Worm (Caenorhabditis elegans) whole organism, L3 larva: Measurements from ENCODE around the gene nas-33.

Experiments
- R02D3.7 ChIP-seq: fragments of 150-350 bp; optimal IDR thresholded peaks from 2 replicates; lab custom pipeline; 2014; ENCODE audit warnings: missing biosample characterization, missing genetic modification characterization
- ZK546.5 ChIP-seq: sonication (generic microtip); optimal IDR thresholded peaks from 2 replicates; lab custom pipeline; 2017; ENCODE audit warnings: missing biosample characterization, missing genetic modification characterization
- ama-1 ChIP-seq: fragments of 150-350 bp; optimal IDR thresholded peaks from 2 replicates; lab custom pipeline; 2018
- ceh-28 ChIP-seq: fragments of 150-350 bp; optimal IDR thresholded peaks from 2 replicates; lab custom pipeline; 2014; ENCODE audit warnings: missing biosample characterization, missing genetic modification reagents, missing genetic modification characterization
- daf-12 ChIP-seq: fragments of 150-350 bp; optimal IDR thresholded peaks from 2 replicates; lab custom pipeline; 2014; ENCODE audit warnings: missing biosample characterization, missing genetic modification reagents, missing genetic modification characterization
- egl-5 ChIP-seq: fragments of 150-350 bp; optimal IDR thresholded peaks from 2 replicates; lab custom pipeline; 2017; ENCODE audit warnings: missing biosample characterization, missing genetic modification reagents, missing genetic modification characterization, inconsistent platforms
- elt-1 ChIP-seq: fragments of 150-350 bp; optimal IDR thresholded peaks from 2 replicates; lab custom pipeline; 2014; ENCODE audit warnings: missing biosample characterization, missing genetic modification characterization
- elt-2 ChIP-seq: sonication (generic microtip); optimal IDR thresholded peaks from 2 replicates; lab custom pipeline; 2016; ENCODE audit warnings: missing genetic modification reagents, mild to moderate bottlenecking, missing genetic modification characterization, missing compliant biosample characterization
- elt-3 ChIP-seq, 3 experiments: fragments of 150-350 bp in 1 of 3; sonication (generic microtip) in 2 of 3; optimal IDR thresholded peaks; 2 replicates in 2 of 3; 4 replicates in 1 of 3; lab custom pipeline; 2014 to 2017; ENCODE audit warnings: missing biosample characterization in 3 of 3, missing genetic modification characterization in 3 of 3
- eor-1 ChIP-seq, 2 experiments: fragments of 150-350 bp; optimal IDR thresholded peaks; 2 replicates each; lab custom pipeline; 2014 to 2018; ENCODE audit warnings: missing biosample characterization in 2 of 2, missing genetic modification characterization in 2 of 2
- fkh-2 ChIP-seq: fragments of 150-350 bp; optimal IDR thresholded peaks from 2 replicates; lab custom pipeline; 2014; ENCODE audit warnings: missing biosample characterization, missing genetic modification reagents, missing genetic modification characterization
- fos-1 ChIP-seq: fragments of 150-350 bp; optimal IDR thresholded peaks from 2 replicates; lab custom pipeline; 2014; ENCODE audit warnings: missing biosample characterization, missing genetic modification characterization
- hmg-11 ChIP-seq: sonication (generic microtip); optimal IDR thresholded peaks from 2 replicates; lab custom pipeline; 2016; ENCODE audit warnings: missing genetic modification characterization, missing compliant biosample characterization
- jun-1 ChIP-seq: fragments of 150-350 bp; optimal IDR thresholded peaks from 2 replicates; lab custom pipeline; 2014; ENCODE audit warnings: missing biosample characterization, missing genetic modification reagents, missing genetic modification characterization
- lin-39 ChIP-seq: fragments of 150-350 bp; optimal IDR thresholded peaks from 2 replicates; lab custom pipeline; 2018; ENCODE audit warnings: missing biosample characterization, missing genetic modification reagents, missing genetic modification characterization
- lsy-12 ChIP-seq: sonication (generic microtip); optimal IDR thresholded peaks from 2 replicates; lab custom pipeline; 2016; ENCODE audit warnings: mild to moderate bottlenecking, missing genetic modification characterization, missing compliant biosample characterization
- mdl-1 ChIP-seq: fragments of 150-350 bp; optimal IDR thresholded peaks from 2 replicates; lab custom pipeline; 2014; ENCODE audit warnings: missing biosample characterization, missing genetic modification characterization
- mml-1 ChIP-seq: fragments of 150-350 bp; sonication (generic microtip); optimal IDR thresholded peaks from 3 replicates; lab custom pipeline; 2014; ENCODE audit warnings: missing biosample characterization, missing genetic modification characterization
- nfya-1 ChIP-seq: sonication (generic microtip); optimal IDR thresholded peaks from 2 replicates; lab custom pipeline; 2017; ENCODE audit warnings: missing genetic modification characterization, mild to moderate bottlenecking, missing compliant biosample characterization, antibody characterized with exemption, moderate library complexity; ENCODE audit not compliant: insufficient read depth
- nhr-12 ChIP-seq: fragments of 150-350 bp; optimal IDR thresholded peaks from 2 replicates; lab custom pipeline; 2014; ENCODE audit warnings: missing biosample characterization, missing genetic modification characterization
- nhr-237 ChIP-seq: fragments of 150-350 bp; optimal IDR thresholded peaks from 2 replicates; lab custom pipeline; 2014; ENCODE audit warnings: missing biosample characterization, missing genetic modification characterization
- nhr-25 ChIP-seq: sonication (generic microtip); optimal IDR thresholded peaks from 2 replicates; lab custom pipeline; 2017; ENCODE audit warnings: missing biosample characterization, missing genetic modification characterization
- nhr-28 ChIP-seq: fragments of 150-350 bp; optimal IDR thresholded peaks from 2 replicates; lab custom pipeline; 2014; ENCODE audit warnings: missing biosample characterization, missing genetic modification characterization
- nhr-43 ChIP-seq: sonication (generic microtip); optimal IDR thresholded peaks from 2 replicates; lab custom pipeline; 2016; ENCODE audit warnings: mild to moderate bottlenecking, missing genetic modification characterization, missing compliant biosample characterization; ENCODE audit not compliant: poor library complexity, severe bottlenecking
- nhr-67 ChIP-seq: fragments of 150-350 bp; optimal IDR thresholded peaks from 2 replicates; lab custom pipeline; 2014; ENCODE audit warnings: missing biosample characterization, missing genetic modification characterization
- nhr-77 ChIP-seq: fragments of 150-350 bp; optimal IDR thresholded peaks from 2 replicates; lab custom pipeline; 2014; ENCODE audit warnings: missing biosample characterization, missing genetic modification characterization
- pha-4 ChIP-seq: fragments of 150-350 bp; optimal IDR thresholded peaks from 2 replicates; lab custom pipeline; 2014; ENCODE audit warnings: missing biosample characterization, missing genetic modification reagents, missing genetic modification characterization
- pqm-1 ChIP-seq: fragments of 150-350 bp; optimal IDR thresholded peaks from 2 replicates; lab custom pipeline; 2017; ENCODE audit warnings: missing biosample characterization, missing genetic modification characterization, inconsistent platforms
- skn-1 ChIP-seq: fragments of 150-350 bp; optimal IDR thresholded peaks from 2 replicates; lab custom pipeline; 2014; ENCODE audit warnings: missing biosample characterization, missing genetic modification characterization
- snpc-4 ChIP-seq: fragments of 150-350 bp; optimal IDR thresholded peaks from 2 replicates; lab custom pipeline; 2014; ENCODE audit warnings: missing biosample characterization, missing genetic modification characterization
- tbx-2 ChIP-seq: sonication (generic microtip); optimal IDR thresholded peaks from 2 replicates; lab custom pipeline; 2016; ENCODE audit warnings: mild to moderate bottlenecking, missing genetic modification characterization, missing compliant biosample characterization
- unc-39 ChIP-seq: sonication (generic microtip); optimal IDR thresholded peaks from 4 replicates; lab custom pipeline; 2017; ENCODE audit warnings: missing biosample characterization, missing genetic modification characterization
- unc-62 ChIP-seq: fragments of 150-350 bp; sonication (generic microtip); optimal IDR thresholded peaks from 4 replicates; lab custom pipeline; 2014; ENCODE audit warnings: missing biosample characterization, missing genetic modification reagents, missing genetic modification characterization
- zag-1 ChIP-seq: fragments of 150-350 bp; optimal IDR thresholded peaks from 2 replicates; lab custom pipeline; 2014; ENCODE audit warnings: missing biosample characterization, missing genetic modification characterization
- ztf-11 ChIP-seq: fragments of 150-350 bp; optimal IDR thresholded peaks from 2 replicates; lab custom pipeline; 2014; ENCODE audit warnings: missing biosample characterization, missing genetic modification characterization
- ztf-4 ChIP-seq: fragments of 150-350 bp; optimal IDR thresholded peaks from 2 replicates; lab custom pipeline; 2014; ENCODE audit warnings: missing biosample characterization, missing genetic modification characterization

Gene nas-33

ce11 chrX:6468499-6468898, 13.4 kb upstream of the nas-33 start, which contains the start of gene C15B12.9:
TSS of gene C15B12.9 (plus strand) at chrX:6468799.
- TF ChIP-seq egl-5 (tag; lab: Kevin White, UChicago): no peak
- TF ChIP-seq ZK546.5 (tag; lab: Kevin White, UChicago): no peak
- no peak for TF ChIP-seq nhr-43 (tag; lab: Kevin White, UChicago)
- no peak for TF ChIP-seq fos-1 (tag; lab: Kevin White, UChicago)
- no peak for TF ChIP-seq unc-62 (GFP tag; lab: Kevin White, UChicago)
- no peak for TF ChIP-seq nhr-28
- TF ChIP-seq ztf-11 (tag; lab: Kevin White, UChicago): no peak
- no peak for TF ChIP-seq elt-2 (tag; lab: Kevin White, UChicago)
- TF ChIP-seq hmg-11 (tag; lab: Kevin White, UChicago): no peak
- no peak for TF ChIP-seq lsy-12
- no peak for TF ChIP-seq lin-39 (tag; lab: Kevin White, UChicago)
- no peak for TF ChIP-seq nhr-67 (tag; lab: Kevin White, UChicago)
- TF ChIP-seq pha-4 (tag; lab: Kevin White, UChicago): no peak
- no peak for TF ChIP-seq eor-1 (tag; optimal IDR thresholded peaks at IDR 0.05; lab: Kevin White, UChicago)
- TF ChIP-seq daf-12 (tag; lab: Kevin White, UChicago): no peak
- no peak for TF ChIP-seq snpc-4 (tag; lab: Kevin White, UChicago)
- TF ChIP-seq nhr-77 (tag; lab: Kevin White, UChicago): no peak
- no peak for TF ChIP-seq mdl-1 (tag; lab: Kevin White, UChicago)
- TF ChIP-seq nhr-25 (tag; lab: Kevin White, UChicago): no peak
- TF ChIP-seq elt-1: no peak

DNA sequence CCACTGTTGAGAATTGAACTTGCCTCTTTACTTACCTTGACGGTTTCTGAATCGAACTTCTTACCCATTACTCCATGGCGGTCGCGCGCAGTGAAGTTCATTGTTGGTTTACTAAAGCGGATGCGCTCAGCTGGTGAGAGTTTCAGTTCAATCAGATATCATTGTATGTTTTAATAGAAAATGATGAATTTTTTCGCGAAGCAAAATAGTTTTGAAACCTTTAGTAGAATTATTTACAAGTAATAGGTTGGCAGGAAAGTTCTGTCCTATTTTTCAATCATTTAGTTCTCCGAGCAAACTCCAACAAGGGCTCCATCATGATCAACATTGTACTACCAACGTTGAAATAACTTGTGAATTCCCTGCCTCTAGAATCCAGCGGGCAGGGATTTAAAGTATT, 12.4 kb upstream of the nas-33 start, which contains the start of gene C15B12.3:
Gene C15B12.3, minus strand, starts transcription at position 101 of the 400 bp plus-strand sequence.
- TF ChIP-seq elt-2 (tag; lab: Kevin White, UChicago): no peak
- no peak for TF ChIP-seq fos-1 (tag; lab: Kevin White, UChicago)
- TF ChIP-seq mdl-1 (tag; lab: Kevin White, UChicago): no peak
- TF ChIP-seq nhr-12: no peak
- TF ChIP-seq jun-1: no peak
- no peak for TF ChIP-seq ZK546.5 (tag; lab: Kevin White, UChicago)
- no peak for TF ChIP-seq pqm-1
- no peak for TF ChIP-seq mml-1 (tag; lab: Kevin White, UChicago)
- TF ChIP-seq ztf-4 (tag; lab: Kevin White, UChicago): no peak
- no peak for TF ChIP-seq hmg-11 (tag; lab: Kevin White, UChicago)
- TF ChIP-seq ama-1 (lab: Kevin White, UChicago): no peak
- TF ChIP-seq nhr-25 (tag; lab: Kevin White, UChicago): no peak
- TF ChIP-seq skn-1 (tag; lab: Kevin White, UChicago): no peak
- TF ChIP-seq fkh-2: no peak
- no peak for TF ChIP-seq nhr-77 (tag; lab: Kevin White, UChicago)
- TF ChIP-seq zag-1 (tag; lab: Kevin White, UChicago): no peak
- no peak for TF ChIP-seq nfya-1 (tag; lab: Kevin White, UChicago)
- TF ChIP-seq tbx-2 (tag; lab: Kevin White, UChicago): no peak
- no peak for TF ChIP-seq lin-39 (tag; lab: Kevin White, UChicago)
- TF ChIP-seq pha-4 (tag; lab: Kevin White, UChicago): no peak

DNA sequence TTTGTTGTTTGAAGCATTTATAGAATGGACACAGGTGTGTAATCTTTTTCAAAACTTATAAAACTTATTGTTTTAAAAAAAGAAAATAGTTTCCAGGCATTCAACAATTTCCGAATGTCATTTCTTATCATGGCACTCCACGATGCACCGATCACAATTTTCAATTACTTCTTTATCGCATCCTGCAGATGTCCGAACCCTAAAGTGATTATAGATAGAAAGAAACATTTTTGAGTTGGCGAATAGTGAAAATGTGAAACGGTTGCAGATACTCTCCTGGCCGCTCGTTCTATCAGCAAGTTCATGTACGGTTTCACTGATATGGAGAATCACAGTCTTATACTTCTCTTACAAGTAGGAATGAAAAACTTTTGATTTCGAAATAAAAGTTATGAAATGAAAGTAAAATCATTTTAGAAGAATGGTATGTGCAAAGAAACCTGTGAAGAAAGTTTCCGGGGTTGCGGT, 8.0 kb upstream of the nas-33 start, which contains the start of gene C15B12.2:
Gene C15B12.2, plus strand, starts transcription at position 418 of the 468 bp plus-strand sequence.
- TF ChIP-seq elt-2 (tag; lab: Kevin White, UChicago) (peak; percentile 82), fos-1 (tag; lab: Kevin White, UChicago) (no peak), zag-1 (tag; lab: Kevin White, UChicago) (no peak)

DNA sequence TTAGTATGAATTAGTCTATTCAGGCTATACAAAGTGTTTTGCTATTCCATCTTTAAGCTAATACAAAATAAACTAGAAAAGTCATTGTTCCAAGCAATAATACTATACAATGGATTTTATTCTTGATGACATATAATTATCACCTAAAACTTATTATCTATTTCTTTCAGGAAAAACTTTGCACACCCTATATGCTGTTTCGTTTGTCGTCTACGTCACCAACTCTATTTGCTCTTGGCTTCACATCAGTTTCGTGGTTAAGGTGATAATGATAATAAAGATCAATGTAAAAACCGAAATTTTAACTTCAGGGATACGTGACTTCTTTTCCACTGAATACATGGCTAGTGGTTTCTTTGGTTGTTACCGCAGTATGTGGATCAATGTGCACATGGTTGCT, 7.4 kb upstream of the nas-33 start:
- peak; percentile 29 for TF ChIP-seq elt-2 (tag; lab: Kevin White, UChicago)
- no peak for TF ChIP-seq elt-3 (tag; optimal IDR thresholded peaks at IDR 0.05; lab: Kevin White, UChicago)
- peak; percentile 33 for TF ChIP-seq pqm-1
- TF ChIP-seq ceh-28 (tag; lab: Kevin White, UChicago): no peak

- TF ChIP-seq unc-39 (tag; lab: Kevin White, UChicago) (no peak), nhr-237 (tag; lab: Kevin White, UChicago) (no peak), ztf-11 (tag; lab: Kevin White, UChicago) (no peak), zag-1 (tag; lab: Kevin White, UChicago) (no peak), nhr-43 (tag; lab: Kevin White, UChicago) (no peak), R02D3.7 (tag; lab: Kevin White, UChicago) (no peak), ZK546.5 (tag; lab: Kevin White, UChicago) (no peak), nfya-1 (tag; lab: Kevin White, UChicago) (no peak), ztf-4 (tag; lab: Kevin White, UChicago) (no peak), elt-3 (tag; optimal IDR thresholded peaks at IDR 0.05; lab: Kevin White, UChicago) (no peak)
These were observed 6.7 kb upstream of the nas-33 start, which contains the start of gene K04E7.1 for ce11 chrX:6461729-6462128. TSS of gene K04E7.1 (plus strand) at chrX:6462029.
